Fruit fly (Drosophila melanogaster) whole organism, embryonic: ENCODE results near the gene CG10147.
A peak's percentile ranks its signal among the peaks of the same experiment; 100 is the strongest.

Experiments
- Asciz ChIP-seq: fragments of 200-800 bp; sonication (Bioruptor generic); optimal IDR thresholded peaks from 2 replicates; lab custom pipeline; 2017; ENCODE audit warnings: missing biosample characterization, mild to moderate bottlenecking, missing genetic modification characterization, missing genetic modification reagents
- BtbVII ChIP-seq: fragments of 200-800 bp; sonication (Bioruptor generic); optimal IDR thresholded peaks from 3 replicates; lab custom pipeline; 2017; ENCODE audit warnings: missing biosample characterization, mild to moderate bottlenecking, missing genetic modification characterization
- CG10321 ChIP-seq: fragments of 200-800 bp; sonication (Bioruptor generic); IDR thresholded peaks from 2 replicates; pipeline ENCODE4 v1.3.6; 2022; ENCODE audit warnings: missing biosample characterization, missing genetic modification characterization
- CG10979 ChIP-seq: fragments of 200-800 bp; sonication (Bioruptor generic); optimal IDR thresholded peaks from 2 replicates; lab custom pipeline; 2018; ENCODE audit warnings: missing biosample characterization, mild to moderate bottlenecking, missing genetic modification characterization, moderate library complexity
- CG15514 ChIP-seq: fragments of 200-800 bp; sonication (Bioruptor generic); optimal IDR thresholded peaks from 3 replicates; lab custom pipeline; 2017; ENCODE audit warnings: missing biosample characterization, missing genetic modification characterization, mild to moderate bottlenecking, moderate library complexity, missing genetic modification reagents
- CG1603 ChIP-seq: fragments of 200-800 bp; sonication (Bioruptor generic); optimal IDR thresholded peaks from 2 replicates; lab custom pipeline; 2019; ENCODE audit warnings: missing biosample characterization, mild to moderate bottlenecking, missing genetic modification characterization, moderate library complexity
- CG30403 ChIP-seq: fragments of 200-800 bp; sonication (Bioruptor generic); optimal IDR thresholded peaks from 3 replicates; lab custom pipeline; 2016; ENCODE audit warnings: missing biosample characterization, missing genetic modification characterization
- CG31224 ChIP-seq: fragments of 200-800 bp; sonication (Bioruptor generic); IDR thresholded peaks from 2 replicates; pipeline ENCODE4 v1.3.6; 2022; ENCODE audit warnings: missing biosample characterization, missing genetic modification characterization
- CG3163 ChIP-seq: fragments of 200-800 bp; sonication (Bioruptor generic); optimal IDR thresholded peaks from 3 replicates; lab custom pipeline; 2016; ENCODE audit warnings: missing biosample characterization, missing genetic modification characterization
- CG32532 ChIP-seq: fragments of 200-800 bp; sonication (Bioruptor generic); IDR thresholded peaks from 2 replicates; pipeline ENCODE4 v1.3.6; 2022; ENCODE audit warnings: missing biosample characterization, missing genetic modification characterization
- CG3281 ChIP-seq: fragments of 200-800 bp; sonication (Bioruptor generic); optimal IDR thresholded peaks from 3 replicates; lab custom pipeline; 2017; ENCODE audit warnings: missing biosample characterization, mild to moderate bottlenecking, missing genetic modification characterization
- CG34224 ChIP-seq: fragments of 200-800 bp; sonication (Bioruptor generic); IDR thresholded peaks from 3 replicates; pipeline ENCODE4 v1.3.6; 2022; ENCODE audit warnings: missing biosample characterization, missing genetic modification characterization; ENCODE audit not compliant: partially characterized antibody
- CG4707 ChIP-seq: fragments of 200-800 bp; sonication (Bioruptor generic); optimal IDR thresholded peaks from 2 replicates; lab custom pipeline; 2018; ENCODE audit warnings: missing biosample characterization, mild to moderate bottlenecking, missing genetic modification characterization, moderate library complexity
- CG6765 ChIP-seq: fragments of 200-800 bp; sonication (Bioruptor generic); optimal IDR thresholded peaks from 3 replicates; lab custom pipeline; 2017; ENCODE audit warnings: missing biosample characterization, mild to moderate bottlenecking, missing genetic modification characterization
- CG6854 ChIP-seq: fragments of 200-800 bp; sonication (Bioruptor generic); optimal IDR thresholded peaks from 3 replicates; lab custom pipeline; 2017; ENCODE audit warnings: missing biosample characterization, mild to moderate bottlenecking, missing genetic modification characterization
- CG7357 ChIP-seq: fragments of 200-800 bp; sonication (Bioruptor generic); IDR thresholded peaks from 3 replicates; pipeline ENCODE4 v1.3.6; 2022; ENCODE audit warnings: missing biosample characterization, missing genetic modification characterization
- CG7372 ChIP-seq: fragments of 200-800 bp; sonication (Bioruptor generic); IDR thresholded peaks from 2 replicates; pipeline ENCODE4 v1.3.6; 2022; ENCODE audit warnings: missing biosample characterization, missing genetic modification characterization
- CG8089 ChIP-seq: fragments of 200-800 bp; sonication (Bioruptor generic); optimal IDR thresholded peaks from 3 replicates; lab custom pipeline; 2016; ENCODE audit warnings: missing biosample characterization, missing genetic modification characterization
- Chrac-16 ChIP-seq: fragments of 200-800 bp; sonication (Bioruptor generic); optimal IDR thresholded peaks from 3 replicates; lab custom pipeline; 2016; ENCODE audit warnings: missing biosample characterization, missing genetic modification characterization
- D19A ChIP-seq: fragments of 200-800 bp; optimal IDR thresholded peaks from 3 replicates; lab custom pipeline; 2019; ENCODE audit warnings: missing biosample characterization, mild to moderate bottlenecking, missing genetic modification characterization, moderate library complexity
- Dad ChIP-seq: fragments of 200-800 bp; sonication (Bioruptor generic); optimal IDR thresholded peaks from 3 replicates; lab custom pipeline; 2016; ENCODE audit warnings: missing biosample characterization, missing genetic modification characterization
- Dip3 ChIP-seq: fragments of 200-800 bp; sonication (Bioruptor generic); optimal IDR thresholded peaks from 3 replicates; lab custom pipeline; 2016; ENCODE audit warnings: missing biosample characterization, missing genetic modification characterization
- Ssrp ChIP-seq: fragments of 200-800 bp; sonication (Bioruptor generic); optimal IDR thresholded peaks from 2 replicates; lab custom pipeline; 2018; ENCODE audit warnings: missing biosample characterization, mild to moderate bottlenecking, missing genetic modification characterization, moderate library complexity
- bigmax ChIP-seq: fragments of 200-800 bp; sonication (Bioruptor generic); optimal IDR thresholded peaks from 2 replicates; lab custom pipeline; 2018; ENCODE audit warnings: missing biosample characterization, mild to moderate bottlenecking, missing genetic modification characterization
- bsh ChIP-seq, 2 experiments: fragments of 200-800 bp; sonication (Bioruptor generic); optimal IDR thresholded peaks; 2 replicates each; lab custom pipeline; 2017 to 2018; ENCODE audit warnings: mild to moderate bottlenecking in 2 of 2, missing biosample characterization in 2 of 2, missing genetic modification characterization in 2 of 2, moderate library complexity in 1 of 2
- chn ChIP-seq: fragments of 200-800 bp; sonication (Bioruptor generic); optimal IDR thresholded peaks from 2 replicates; lab custom pipeline; 2016; ENCODE audit warnings: missing biosample characterization, missing genetic modification characterization
- dan ChIP-seq: fragments of 200-800 bp; sonication (Bioruptor generic); IDR thresholded peaks from 2 replicates; pipeline ENCODE4 v1.3.6; 2022; ENCODE audit warnings: missing biosample characterization, missing genetic modification characterization
- ewg ChIP-seq: fragments of 200-800 bp; sonication (Bioruptor generic); optimal IDR thresholded peaks from 3 replicates; lab custom pipeline; 2017; ENCODE audit warnings: mild to moderate bottlenecking, missing biosample characterization, missing genetic modification reagents, missing genetic modification characterization
- fd3F ChIP-seq: fragments of 200-800 bp; sonication (Bioruptor generic); optimal IDR thresholded peaks from 2 replicates; lab custom pipeline; 2018; ENCODE audit warnings: missing biosample characterization, mild to moderate bottlenecking, missing genetic modification characterization, moderate library complexity
- gem ChIP-seq: fragments of 200-800 bp; sonication (Bioruptor generic); optimal IDR thresholded peaks from 2 replicates; lab custom pipeline; 2019; ENCODE audit warnings: missing biosample characterization, mild to moderate bottlenecking, missing genetic modification characterization, moderate library complexity
- grau ChIP-seq: fragments of 200-800 bp; optimal IDR thresholded peaks from 3 replicates; lab custom pipeline; 2019; ENCODE audit warnings: missing biosample characterization, mild to moderate bottlenecking, missing genetic modification characterization, moderate library complexity
- hkb ChIP-seq, 2 experiments: fragments of 200-800 bp in 1 of 2; fragments of >200 bp in 1 of 2; sonication (Bioruptor generic) in 1 of 2; IDR thresholded peaks in 1 of 2; optimal IDR thresholded peaks in 1 of 2; 2 replicates each; pipeline versions ENCODE4 v1.3.6 to Lab custom; 2017 to 2022; ENCODE audit warnings: missing biosample characterization in 1 of 2, missing genetic modification characterization in 1 of 2
- jing ChIP-seq: fragments of 200-800 bp; sonication (Bioruptor generic); optimal IDR thresholded peaks from 2 replicates; lab custom pipeline; 2018; ENCODE audit warnings: missing biosample characterization, mild to moderate bottlenecking, missing genetic modification characterization
- kni ChIP-seq: fragments of 200-800 bp; sonication (Bioruptor generic); optimal IDR thresholded peaks from 3 replicates; lab custom pipeline; 2017; ENCODE audit warnings: mild to moderate bottlenecking, missing biosample characterization, missing genetic modification reagents, missing genetic modification characterization
- lmd ChIP-seq: fragments of 200-800 bp; sonication (Bioruptor generic); IDR thresholded peaks from 2 replicates; pipeline ENCODE4 v1.3.6; 2022; ENCODE audit warnings: missing biosample characterization, missing genetic modification characterization
- pho ChIP-seq: fragments of 200-800 bp; sonication (Bioruptor generic); optimal IDR thresholded peaks from 2 replicates; lab custom pipeline; 2016; ENCODE audit warnings: missing biosample characterization, missing genetic modification characterization
- rib ChIP-seq: fragments of 200-800 bp; sonication (Bioruptor generic); IDR thresholded peaks from 2 replicates; pipeline ENCODE4 v1.3.6; 2022; ENCODE audit warnings: missing biosample characterization, missing genetic modification characterization
- sens ChIP-seq: fragments of 200-800 bp; sonication (Bioruptor generic); peaks from one replicate; lab custom pipeline; 2016; ENCODE audit warnings: missing biosample characterization, missing genetic modification characterization

CG10147 gene

dm6 chr3L:6467691-6468329 lies 20.4 kb downstream of the CG10147 start (continued):
- TF ChIP-seq kni, result peak; percentile 24
- TF ChIP-seq bigmax (GFP tag; lab: Kevin White, UChicago), result no peak
- TF ChIP-seq chn (GFP tag; lab: Kevin White, UChicago), result no peak
- TF ChIP-seq grau (tag; lab: Kevin White, UChicago), result peak; percentile 72
- TF ChIP-seq CG7357 (GFP tag; lab: Robert Waterston, UW), result no peak
- TF ChIP-seq CG34224 (GFP tag; lab: Robert Waterston, UW), result no peak
- no peak for TF ChIP-seq pho (GFP tag; lab: Kevin White, UChicago)
- TF ChIP-seq CG7372 (GFP tag; lab: Robert Waterston, UW), result no peak
- peak; percentile 82 for TF ChIP-seq Ssrp (tag; lab: Kevin White, UChicago)
- TF ChIP-seq CG6765 (GFP tag; lab: Kevin White, UChicago), result no peak
- no peak for TF ChIP-seq CG15514 (GFP tag; lab: Kevin White, UChicago)
- no peak for TF ChIP-seq CG8089 (GFP tag; lab: Kevin White, UChicago)
- peak; percentile 54; the same call in 1 of the 2 replicates for TF ChIP-seq lmd (GFP tag; lab: Robert Waterston, UW)
- peak; percentile 89 for TF ChIP-seq gem
- peak; percentile 40 for TF ChIP-seq CG4707 (GFP tag; lab: Kevin White, UChicago)
- TF ChIP-seq CG6854 (GFP tag; lab: Kevin White, UChicago), result no peak
- peak; percentile 29 for TF ChIP-seq Asciz (GFP tag; lab: Kevin White, UChicago)
- TF ChIP-seq Dad (GFP tag; lab: Kevin White, UChicago), result no peak
- no peak for TF ChIP-seq CG3281 (GFP tag; lab: Kevin White, UChicago)
- TF ChIP-seq CG30403, result peak; percentile 65
- TF ChIP-seq CG31224, result no peak

dm6 chr3L:6462199-6462598 lies 26.0 kb downstream of the CG10147 start:
- TF ChIP-seq D19A (tag; lab: Kevin White, UChicago) (no peak), Chrac-16 (GFP tag; lab: Kevin White, UChicago) (no peak), jing (no peak), CG32532 (no peak), CG10321 (GFP tag; lab: Robert Waterston, UW) (no peak), BtbVII (GFP tag; lab: Kevin White, UChicago) (no peak), fd3F (GFP tag; lab: Kevin White, UChicago) (no peak), CG3163 (GFP tag; lab: Kevin White, UChicago) (no peak), rib (no peak), Dip3 (GFP tag; lab: Kevin White, UChicago) (no peak)

- TF ChIP-seq CG10979 (tag; lab: Kevin White, UChicago), result no peak
- peak in 1 of 2 experiments; percentile 19 for TF ChIP-seq bsh (GFP tag; optimal IDR thresholded peaks at IDR 0.05; lab: Kevin White, UChicago)
Measured at dm6 chr3L:6458725-6459124, 29.5 kb downstream of the CG10147 start.

dm6 chr3L:6457891-6458290 lies 30.3 kb downstream of the CG10147 start:
- peak in 1 of 2 experiments; percentile 51 for TF ChIP-seq bsh (GFP tag; optimal IDR thresholded peaks at IDR 0.05; lab: Kevin White, UChicago)
- no peak for TF ChIP-seq hkb (optimal IDR thresholded peaks at IDR 0.05; lab: Kevin White, UChicago)
- TF ChIP-seq hkb (GFP tag; IDR thresholded peaks at IDR 0.05; lab: Robert Waterston, UW), result 0 out of 2 replicates have a peak, but pooled peaks have one; percentile 8
- no peak for TF ChIP-seq ewg (GFP tag; lab: Kevin White, UChicago)
- TF ChIP-seq CG1603 (tag; lab: Kevin White, UChicago), result peak; percentile 14
- peak; percentile 62 for TF ChIP-seq sens (GFP tag; lab: Kevin White, UChicago)
- no peak for TF ChIP-seq dan
